Fruit fly (Drosophila melanogaster): ENCODE measurements around the gene CG1677.

dm6 chrX:7291850-7292499 is 113.6 kb downstream of the CG1677 start:
- no peak for TF ChIP-seq CG8478 (optimal IDR thresholded peaks at IDR 0.05)
- TF ChIP-seq CTCF (optimal IDR thresholded peaks at IDR 0.05) = no peak
